Fruit fly (Drosophila melanogaster) Kc167 (cell line): Measurements from ENCODE around the gene CG11449.

ENCODE experiments used
- Myc ChIP-seq: fragments of >200 bp; optimal IDR thresholded peaks from 2 replicates; lab custom pipeline; 2017; ENCODE audit warnings: missing external identifiers
- Sin3A ChIP-seq: fragments of >200 bp; optimal IDR thresholded peaks from 2 replicates; lab custom pipeline; 2018; ENCODE audit warnings: missing external identifiers
- h ChIP-seq: fragments of >200 bp; optimal IDR thresholded peaks from 3 replicates; lab custom pipeline; 2018; ENCODE audit warnings: missing external identifiers
- insv ChIP-seq: fragments of >200 bp; optimal IDR thresholded peaks from 3 replicates; lab custom pipeline; 2018; ENCODE audit warnings: missing external identifiers
- psq ChIP-seq: fragments of >200 bp; optimal IDR thresholded peaks from 2 replicates; lab custom pipeline; 2017; ENCODE audit warnings: missing external identifiers
- ttk ChIP-seq: sonication (Bioruptor generic); optimal IDR thresholded peaks from 2 replicates; lab custom pipeline; 2017; ENCODE audit warnings: missing external identifiers

DNA sequence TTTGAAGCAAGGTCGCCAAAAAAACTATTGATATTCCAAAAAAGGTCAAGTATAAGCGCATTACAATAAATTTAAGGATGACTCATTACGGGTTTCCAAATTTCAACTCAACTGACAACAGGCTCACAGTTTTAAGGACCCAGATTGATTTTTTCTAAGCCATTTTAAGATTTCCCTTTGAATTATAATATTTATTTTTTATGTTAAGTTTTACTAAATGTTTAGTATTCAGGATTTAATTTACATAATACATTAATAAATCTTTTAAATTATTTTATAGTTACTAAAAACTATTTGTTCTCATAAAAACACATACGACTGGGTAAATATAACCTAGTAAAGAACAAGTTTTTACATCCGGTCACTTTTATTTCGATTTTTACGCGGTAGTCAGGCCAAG, 50.9 kb downstream of the CG11449 start, which contains the start of gene CG43329:
- no peak for TF ChIP-seq psq (lab: Kevin White, UChicago)
- no peak for TF ChIP-seq h (lab: Kevin White, UChicago)
- TF ChIP-seq Myc (lab: Kevin White, UChicago): no peak
- no peak for TF ChIP-seq insv (lab: Kevin White, UChicago)
- no peak for TF ChIP-seq Sin3A
- no peak for TF ChIP-seq ttk (lab: Kevin White, UChicago)
